Fruit fly (Drosophila melanogaster) whole organism, embryonic: ENCODE data around the gene CG31821.
A peak's percentile ranks its signal among the peaks of the same experiment; 100 is the strongest.

Experiments
- BtbVII ChIP-seq: fragments of 200-800 bp; sonication (Bioruptor generic); optimal IDR thresholded peaks from 3 replicates; lab custom pipeline; 2017; ENCODE audit warnings: missing biosample characterization, mild to moderate bottlenecking, missing genetic modification characterization
- CG10321 ChIP-seq: fragments of 200-800 bp; sonication (Bioruptor generic); IDR thresholded peaks from 2 replicates; pipeline ENCODE4 v1.3.6; 2022; ENCODE audit warnings: missing biosample characterization, missing genetic modification characterization
- CG10543 ChIP-seq: fragments of 200-800 bp; sonication (Bioruptor generic); optimal IDR thresholded peaks from 3 replicates; lab custom pipeline; 2017; ENCODE audit warnings: missing biosample characterization, mild to moderate bottlenecking, missing genetic modification characterization, moderate library complexity
- CG12236 ChIP-seq: fragments of 200-800 bp; sonication (Bioruptor generic); optimal IDR thresholded peaks from 2 replicates; lab custom pipeline; 2016; ENCODE audit warnings: missing biosample characterization, missing genetic modification characterization
- CG12744 ChIP-seq: fragments of 200-800 bp; sonication (Bioruptor generic); optimal IDR thresholded peaks from 2 replicates; lab custom pipeline; 2016; ENCODE audit warnings: missing biosample characterization, missing genetic modification characterization
- CG13624 ChIP-seq: fragments of 200-800 bp; sonication (Bioruptor generic); optimal IDR thresholded peaks from 2 replicates; lab custom pipeline; 2016; ENCODE audit warnings: missing biosample characterization, missing genetic modification characterization
- CG14050 ChIP-seq: fragments of 200-800 bp; sonication (Bioruptor generic); IDR thresholded peaks from 3 replicates; pipeline ENCODE4 v1.3.6; 2022; ENCODE audit warnings: missing biosample characterization, missing genetic modification characterization
- CG15601 ChIP-seq: fragments of 200-800 bp; sonication (Bioruptor generic); optimal IDR thresholded peaks from 3 replicates; lab custom pipeline; 2019; ENCODE audit warnings: missing biosample characterization, mild to moderate bottlenecking, missing genetic modification characterization, moderate library complexity
- CG17359 ChIP-seq: fragments of 200-800 bp; sonication (Bioruptor generic); optimal IDR thresholded peaks from 3 replicates; lab custom pipeline; 2018; ENCODE audit warnings: missing biosample characterization, mild to moderate bottlenecking, missing genetic modification characterization, moderate library complexity
- CG17829 ChIP-seq: fragments of 200-800 bp; optimal IDR thresholded peaks from 2 replicates; lab custom pipeline; 2019; ENCODE audit warnings: missing biosample characterization, mild to moderate bottlenecking, missing genetic modification characterization, moderate library complexity
- CG18011 ChIP-seq: fragments of 200-800 bp; sonication (Bioruptor generic); optimal IDR thresholded peaks from 2 replicates; lab custom pipeline; 2017; ENCODE audit warnings: missing biosample characterization, missing genetic modification characterization, mild to moderate bottlenecking, moderate library complexity, missing genotype
- CG32532 ChIP-seq: fragments of 200-800 bp; sonication (Bioruptor generic); IDR thresholded peaks from 2 replicates; pipeline ENCODE4 v1.3.6; 2022; ENCODE audit warnings: missing biosample characterization, missing genetic modification characterization
- CG3281 ChIP-seq: fragments of 200-800 bp; sonication (Bioruptor generic); optimal IDR thresholded peaks from 3 replicates; lab custom pipeline; 2017; ENCODE audit warnings: missing biosample characterization, mild to moderate bottlenecking, missing genetic modification characterization
- CG34224 ChIP-seq: fragments of 200-800 bp; sonication (Bioruptor generic); IDR thresholded peaks from 3 replicates; pipeline ENCODE4 v1.3.6; 2022; ENCODE audit warnings: missing biosample characterization, missing genetic modification characterization; ENCODE audit not compliant: partially characterized antibody
- CG3847 ChIP-seq: fragments of 200-800 bp; sonication (Bioruptor generic); IDR thresholded peaks from 2 replicates; pipeline ENCODE4 v1.3.6; 2022; ENCODE audit warnings: missing biosample characterization, missing genetic modification characterization
- CG4360 ChIP-seq: fragments of 200-800 bp; sonication (Bioruptor generic); IDR thresholded peaks from 2 replicates; pipeline ENCODE4 v1.3.6; 2022; ENCODE audit warnings: missing biosample characterization, missing genetic modification characterization
- CG4617 ChIP-seq: fragments of 200-800 bp; sonication (Bioruptor generic); optimal IDR thresholded peaks from 3 replicates; lab custom pipeline; 2016; ENCODE audit warnings: missing biosample characterization, missing genetic modification characterization, borderline replicate concordance
- CG4854 ChIP-seq: fragments of 200-800 bp; sonication (Bioruptor generic); optimal IDR thresholded peaks from 2 replicates; lab custom pipeline; 2016; ENCODE audit warnings: missing biosample characterization, missing genetic modification characterization, inconsistent platforms
- CG6765 ChIP-seq: fragments of 200-800 bp; sonication (Bioruptor generic); optimal IDR thresholded peaks from 3 replicates; lab custom pipeline; 2017; ENCODE audit warnings: missing biosample characterization, mild to moderate bottlenecking, missing genetic modification characterization
- CG7963 ChIP-seq: fragments of 200-800 bp; sonication (Bioruptor generic); IDR thresholded peaks from 3 replicates; pipeline ENCODE4 v1.3.6; 2022; ENCODE audit warnings: missing biosample characterization, missing genetic modification characterization; ENCODE audit not compliant: partially characterized antibody
- CG9727 ChIP-seq: fragments of 200-800 bp; sonication (Bioruptor generic); optimal IDR thresholded peaks from 3 replicates; lab custom pipeline; 2017; ENCODE audit warnings: missing biosample characterization, mild to moderate bottlenecking, missing genetic modification characterization
- CoRest ChIP-seq: fragments of 200-800 bp; sonication (Bioruptor generic); optimal IDR thresholded peaks from 3 replicates; lab custom pipeline; 2018; ENCODE audit warnings: missing biosample characterization, mild to moderate bottlenecking, missing genetic modification characterization, moderate library complexity
- Deaf1 ChIP-seq: fragments of 200-800 bp; optimal IDR thresholded peaks from 3 replicates; lab custom pipeline; 2019; ENCODE audit warnings: missing biosample characterization, mild to moderate bottlenecking, missing genetic modification characterization, moderate library complexity
- Dll ChIP-seq: fragments of 200-800 bp; sonication (Bioruptor generic); IDR thresholded peaks from 4 replicates; pipeline ENCODE4 v1.3.6; 2022; ENCODE audit warnings: missing biosample characterization, missing genetic modification characterization; ENCODE audit not compliant: partially characterized antibody
- Fer3 ChIP-seq: fragments of 200-800 bp; sonication (Bioruptor generic); optimal IDR thresholded peaks from 2 replicates; lab custom pipeline; 2018; ENCODE audit warnings: missing biosample characterization, mild to moderate bottlenecking, missing genetic modification characterization, moderate library complexity
- Hmx ChIP-seq: fragments of 200-800 bp; sonication (Bioruptor generic); optimal IDR thresholded peaks from 2 replicates; lab custom pipeline; 2016; ENCODE audit warnings: missing biosample characterization, missing genetic modification characterization
- Kr ChIP-seq: fragments of 200-800 bp; sonication (Bioruptor generic); optimal IDR thresholded peaks from 2 replicates; lab custom pipeline; 2017; ENCODE audit warnings: missing biosample characterization, mild to moderate bottlenecking, missing genetic modification characterization
- MBD-R2 ChIP-seq: fragments of 200-800 bp; sonication (Bioruptor generic); IDR thresholded peaks from 2 replicates; pipeline ENCODE4 v1.3.6; 2022; ENCODE audit warnings: missing biosample characterization, missing genetic modification characterization
- Max ChIP-seq: fragments of 200-800 bp; sonication (Bioruptor generic); optimal IDR thresholded peaks from 2 replicates; lab custom pipeline; 2016; ENCODE audit warnings: missing biosample characterization, mild to moderate bottlenecking, missing genetic modification characterization
- Oli ChIP-seq: fragments of 200-800 bp; sonication (Bioruptor generic); optimal IDR thresholded peaks from 2 replicates; lab custom pipeline; 2018; ENCODE audit warnings: missing biosample characterization, mild to moderate bottlenecking, missing genetic modification characterization, moderate library complexity
- Spps ChIP-seq: fragments of 200-800 bp; sonication (Bioruptor generic); optimal IDR thresholded peaks from 2 replicates; lab custom pipeline; 2018; ENCODE audit warnings: missing biosample characterization, mild to moderate bottlenecking, missing genetic modification characterization
- Tbp ChIP-seq: fragments of >200 bp; optimal IDR thresholded peaks from 2 replicates; lab custom pipeline; 2018; ENCODE audit warnings: missing biosample characterization, missing genetic modification characterization
- bcd ChIP-seq: fragments of 200-800 bp; sonication (Bioruptor generic); optimal IDR thresholded peaks from 2 replicates; lab custom pipeline; 2017; ENCODE audit warnings: missing biosample characterization, mild to moderate bottlenecking, missing genetic modification characterization
- cg ChIP-seq: fragments of 200-800 bp; sonication (Bioruptor generic); optimal IDR thresholded peaks from 3 replicates; lab custom pipeline; 2019; ENCODE audit warnings: missing biosample characterization, mild to moderate bottlenecking, missing genetic modification characterization, moderate library complexity
- chinmo ChIP-seq: fragments of 200-800 bp; sonication (Bioruptor generic); IDR thresholded peaks from 4 replicates; pipeline ENCODE4 v1.3.6; 2022; ENCODE audit warnings: missing biosample characterization, missing genetic modification characterization; ENCODE audit not compliant: partially characterized antibody
- cwo ChIP-seq: fragments of 200-800 bp; sonication (Bioruptor generic); optimal IDR thresholded peaks from 3 replicates; lab custom pipeline; 2017; ENCODE audit warnings: missing biosample characterization, missing genetic modification characterization, mild to moderate bottlenecking, moderate library complexity, missing genetic modification reagents
- grau ChIP-seq: fragments of 200-800 bp; optimal IDR thresholded peaks from 3 replicates; lab custom pipeline; 2019; ENCODE audit warnings: missing biosample characterization, mild to moderate bottlenecking, missing genetic modification characterization, moderate library complexity
- inv ChIP-seq: fragments of 200-800 bp; sonication (Bioruptor generic); IDR thresholded peaks from 2 replicates; pipeline ENCODE4 v1.3.6; 2022; ENCODE audit warnings: missing biosample characterization, missing genetic modification characterization; ENCODE audit not compliant: partially characterized antibody
- kah ChIP-seq: fragments of 200-800 bp; sonication (Bioruptor generic); optimal IDR thresholded peaks from 2 replicates; lab custom pipeline; 2018; ENCODE audit warnings: missing biosample characterization, mild to moderate bottlenecking, missing genetic modification characterization
- lov ChIP-seq, 2 experiments: fragments of 200-800 bp in 1 of 2; fragments of >200 bp in 1 of 2; sonication (Bioruptor generic) in 1 of 2; IDR thresholded peaks in 1 of 2; optimal IDR thresholded peaks in 1 of 2; 2 replicates in 1 of 2; 3 replicates in 1 of 2; pipeline versions ENCODE4 v1.3.6 to Lab custom; 2017 to 2022; ENCODE audit warnings: missing biosample characterization in 1 of 2, missing genetic modification characterization in 1 of 2
- mam ChIP-seq: fragments of 200-800 bp; sonication (Bioruptor generic); optimal IDR thresholded peaks from 3 replicates; lab custom pipeline; 2016; ENCODE audit warnings: missing biosample characterization, missing genetic modification characterization
- onecut ChIP-seq: fragments of 200-800 bp; sonication (Bioruptor generic); IDR thresholded peaks from 2 replicates; pipeline ENCODE4 v1.3.6; 2022; ENCODE audit warnings: missing biosample characterization, missing genetic modification characterization
- org-1 ChIP-seq: fragments of 200-800 bp; sonication (Bioruptor generic); optimal IDR thresholded peaks from 2 replicates; lab custom pipeline; 2017; ENCODE audit warnings: missing biosample characterization, missing genetic modification characterization
- otp ChIP-seq: fragments of 200-800 bp; sonication (Bioruptor generic); IDR thresholded peaks from 3 replicates; pipeline ENCODE4, ENCODE4 v1.3.6; 2022; ENCODE audit warnings: missing biosample characterization, missing genetic modification characterization
- p53 ChIP-seq: fragments of 200-800 bp; sonication (Bioruptor generic); optimal IDR thresholded peaks from 2 replicates; lab custom pipeline; 2016; ENCODE audit warnings: missing biosample characterization, missing genetic modification characterization
- pzg ChIP-seq: fragments of 200-800 bp; sonication (Bioruptor generic); optimal IDR thresholded peaks from 3 replicates; lab custom pipeline; 2018; ENCODE audit warnings: missing biosample characterization, mild to moderate bottlenecking, missing genetic modification characterization, moderate library complexity
- sisA ChIP-seq: fragments of 200-800 bp; sonication (Bioruptor generic); IDR thresholded peaks from 2 replicates; pipeline ENCODE4 v1.3.6; 2022; ENCODE audit warnings: missing biosample characterization, missing genetic modification characterization
- sqz ChIP-seq: fragments of 200-800 bp; sonication (Bioruptor generic); optimal IDR thresholded peaks from 3 replicates; lab custom pipeline; 2018; ENCODE audit warnings: missing biosample characterization, mild to moderate bottlenecking, missing genetic modification characterization

CG31821 gene

dm6 chr2L:15910937-15911590 is 8.9 kb upstream of the CG31821 start (continued):
- TF ChIP-seq CG13624 (GFP tag; lab: Kevin White, UChicago) (peak; percentile 94), onecut (GFP tag; lab: Robert Waterston, UW) (peak; percentile 94), Fer3 (tag; lab: Kevin White, UChicago) (peak; percentile 94), bcd (peak; percentile 94), BtbVII (GFP tag; lab: Kevin White, UChicago) (peak; percentile 91), MBD-R2 (GFP tag; lab: Robert Waterston, UW) (peak; percentile 85), Spps (tag; lab: Kevin White, UChicago) (peak; percentile 93), Max (GFP tag; lab: Kevin White, UChicago) (peak; percentile 94), mam (peak; percentile 95), pzg (GFP tag; lab: Kevin White, UChicago) (peak; percentile 16), chinmo (GFP tag; lab: Robert Waterston, UW) (no peak; the same call in 3 of the 4 replicates), cwo (peak; percentile 2), kah (no peak), org-1 (peak; percentile 94), Dll (peak; percentile 40; the same call in 1 of the 4 replicates), Kr (GFP tag; lab: Kevin White, UChicago) (peak; percentile 49), Deaf1 (tag; lab: Kevin White, UChicago) (peak; percentile 73), CG15601 (tag; lab: Kevin White, UChicago) (peak; percentile 95), sisA (GFP tag; lab: Robert Waterston, UW) (peak; percentile 95), CG4854 (peak; percentile 92), CG12744 (peak; percentile 95), CG18011 (peak; percentile 79), CG10543 (GFP tag; lab: Kevin White, UChicago) (no peak), cg (GFP tag; lab: Kevin White, UChicago) (peak; percentile 54), inv (peak; percentile 44; the same call in 1 of the 2 replicates), sqz (GFP tag; lab: Kevin White, UChicago) (peak; percentile 92), CG32532 (GFP tag; lab: Robert Waterston, UW) (peak; percentile 94), CG12236 (GFP tag; lab: Kevin White, UChicago) (peak; percentile 91), lov (optimal IDR thresholded peaks at IDR 0.05; lab: Kevin White, UChicago) (no peak), lov (GFP tag; IDR thresholded peaks at IDR 0.05; lab: Robert Waterston, UW) (peak; percentile 87; the same call in 2 of the 3 replicates), CG6765 (GFP tag; lab: Kevin White, UChicago) (peak; percentile 72), CG3847 (GFP tag; lab: Robert Waterston, UW) (peak; percentile 96), CG17829 (tag; lab: Kevin White, UChicago) (peak; percentile 96), CG3281 (peak; percentile 92), CG10321 (GFP tag; lab: Robert Waterston, UW) (peak; percentile 76; the same call in 1 of the 2 replicates), CG9727 (GFP tag; lab: Kevin White, UChicago) (peak; percentile 90), otp (GFP tag; lab: Robert Waterston, UW) (peak; percentile 95), CG4360 (GFP tag; lab: Robert Waterston, UW) (peak; percentile 44), CG7963 (no peak), CG4617 (GFP tag; lab: Kevin White, UChicago) (peak; percentile 84), p53 (GFP tag; lab: Kevin White, UChicago) (peak; percentile 91), Oli (peak; percentile 98), CG14050 (GFP tag; lab: Robert Waterston, UW) (peak; percentile 95), CG17359 (tag; lab: Kevin White, UChicago) (peak; percentile 97), grau (tag; lab: Kevin White, UChicago) (peak; percentile 96), CG34224 (GFP tag; lab: Robert Waterston, UW) (no peak), Hmx (GFP tag; lab: Kevin White, UChicago) (peak; percentile 75), CoRest (tag; lab: Kevin White, UChicago) (peak; percentile 98), Tbp (GFP tag; lab: Kevin White, UChicago) (no peak)
